Worm (Caenorhabditis elegans): ENCODE measurements around the gene oat-1.
A peak's percentile ranks its signal among the peaks of the same experiment; 100 is the strongest.

Gene oat-1

ce11 chrIV:8428492-8428891 is 43.9 kb downstream of the oat-1 start (continued):
- TF ChIP-seq gei-17 (GFP tag; optimal IDR thresholded peaks at IDR 0.05): peak; percentile 58
- no peak for TF ChIP-seq lag-1 (GFP tag; IDR thresholded peaks at IDR 0.05)
- no peak for TF ChIP-seq nfya-1 (tag; optimal IDR thresholded peaks at IDR 0.05; ENCODE audit: borderline replicate concordance, insufficient read depth)
- TF ChIP-seq nhr-27 (tag; optimal IDR thresholded peaks at IDR 0.05): no peak
- TF ChIP-seq attf-5 (GFP tag; optimal IDR thresholded peaks at IDR 0.05): peak; percentile 57
- peak; percentile 92 for TF ChIP-seq F49E8.2 (tag; optimal IDR thresholded peaks at IDR 0.05; ENCODE audit: insufficient read depth)
- TF ChIP-seq C17E4.6 (GFP tag; IDR thresholded peaks at IDR 0.05): peak; percentile 95
- no peak for TF ChIP-seq nhr-179 (tag; optimal IDR thresholded peaks at IDR 0.05)
- no peak for TF ChIP-seq ceh-27 (GFP tag; optimal IDR thresholded peaks at IDR 0.05)
- TF ChIP-seq ekl-4 (GFP tag; IDR thresholded peaks at IDR 0.05): peak; percentile 95
- no peak for TF ChIP-seq lin-26 (GFP tag; IDR thresholded peaks at IDR 0.05)
- peak; percentile 100 for TF ChIP-seq hmg-1.2 (GFP tag; IDR thresholded peaks at IDR 0.05)
- TF ChIP-seq ztf-6 (GFP tag; IDR thresholded peaks at IDR 0.05): no peak
- peak; percentile 41 for TF ChIP-seq B0261.1 (tag; optimal IDR thresholded peaks at IDR 0.05)

- TF ChIP-seq fkh-3 (tag; optimal IDR thresholded peaks at IDR 0.05) (no peak), K12H6.12 (tag; optimal IDR thresholded peaks at IDR 0.05) (no peak)
These were observed 45.9 kb downstream of the oat-1 start, which contains the start of the genes T26A8.3 and tmem-231 for ce11 chrIV:8426537-8426936. Gene T26A8.3, minus strand, starts transcription at chrIV:8426637. Gene tmem-231, plus strand, starts transcription at chrIV:8426785.

- TF ChIP-seq rpc-1 (optimal IDR thresholded peaks at IDR 0.05): no peak
- TF ChIP-seq rpc-1 (tag; optimal IDR thresholded peaks at IDR 0.05): no peak
- no peak for TF ChIP-seq F22D6.2 (tag; optimal IDR thresholded peaks at IDR 0.05)
- no peak for TF ChIP-seq sptf-2 (GFP tag; optimal IDR thresholded peaks at IDR 0.05)
- no peak for TF ChIP-seq T26A5.8 (tag; optimal IDR thresholded peaks at IDR 0.05)
- no peak for TF ChIP-seq tbp1 (GFP tag; optimal IDR thresholded peaks at IDR 0.05)
- no peak for TF ChIP-seq ztf-22 (GFP tag; optimal IDR thresholded peaks at IDR 0.05)
- no peak for TF ChIP-seq ceh-27 (GFP tag; optimal IDR thresholded peaks at IDR 0.05)
- TF ChIP-seq egl-18 (GFP tag; IDR thresholded peaks at IDR 0.05): no peak
- no peak for TF ChIP-seq ceh-79 (tag; optimal IDR thresholded peaks at IDR 0.05)
- TF ChIP-seq cebp-2 (GFP tag; IDR thresholded peaks at IDR 0.05): no peak
- no peak for TF ChIP-seq lir-1 (GFP tag; conservative IDR thresholded peaks at IDR 0.05)
- no peak for TF ChIP-seq B0336.3 (GFP tag; IDR thresholded peaks at IDR 0.05)
These were observed 51.4 kb downstream of the oat-1 start, which contains the start of gene M116.5 for ce11 chrIV:8420961-8421360. Gene M116.5, minus strand, starts transcription at chrIV:8421061.

Measured in whole organism, young adult.